Worm (Caenorhabditis elegans): ENCODE data around the gene eat-20.

Gene eat-20

ce11 chrX:15552024-15552769 lies 42.4 kb downstream of the eat-20 start:
- no peak for TF ChIP-seq zfh-2 (GFP tag; conservative IDR thresholded peaks at IDR 0.05)
- 0 out of 2 replicates have a peak, but pooled peaks have one; percentile 4 for TF ChIP-seq hmg-1.2 (GFP tag; IDR thresholded peaks at IDR 0.05)
- no peak for TF ChIP-seq ceh-100 (GFP tag; IDR thresholded peaks at IDR 0.05)
- no peak for TF ChIP-seq ets-4 (GFP tag; optimal IDR thresholded peaks at IDR 0.05)
- TF ChIP-seq aptf-2 (GFP tag; conservative IDR thresholded peaks at IDR 0.05), result no peak
- TF ChIP-seq somi-1 (GFP tag; optimal IDR thresholded peaks at IDR 0.05), result no peak
- no peak for TF ChIP-seq lin-40 (tag; optimal IDR thresholded peaks at IDR 0.05)
- TF ChIP-seq nhr-179 (tag; optimal IDR thresholded peaks at IDR 0.05), result no peak
- TF ChIP-seq ccch-3 (GFP tag; optimal IDR thresholded peaks at IDR 0.05), result no peak
- TF ChIP-seq ztf-22 (GFP tag; optimal IDR thresholded peaks at IDR 0.05), result no peak
- TF ChIP-seq snpc-4 (GFP tag; optimal IDR thresholded peaks at IDR 0.05), result peak; percentile 24
- peak in 3 of 4 experiments; percentile 26 to 89 (median 83) for TF ChIP-seq snpc-4 (tag; optimal IDR thresholded peaks at IDR 0.05)

DNA sequence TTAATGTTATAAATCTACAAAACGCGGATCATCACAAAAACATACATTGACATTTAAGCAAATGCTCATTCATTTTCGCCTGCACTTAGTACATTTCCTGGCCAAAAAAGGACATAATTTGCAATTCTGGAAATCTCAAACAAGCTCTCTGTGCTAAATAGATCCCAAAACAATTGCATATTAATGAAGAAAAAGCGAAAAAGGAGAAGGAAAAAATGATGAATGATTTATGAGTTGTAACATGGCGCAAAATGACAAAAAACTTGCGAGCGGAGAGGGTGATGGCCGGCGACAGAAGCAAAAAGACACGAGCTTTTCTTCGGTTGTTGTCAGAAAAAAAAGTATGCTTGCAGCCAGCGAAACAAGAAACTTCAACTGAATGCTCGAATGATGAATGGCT lies 45.1 kb downstream of the eat-20 start:
- TF ChIP-seq tbp1 (GFP tag; optimal IDR thresholded peaks at IDR 0.05) (no peak), snpc-4 (GFP tag; optimal IDR thresholded peaks at IDR 0.05) (no peak), snpc-4 (tag; optimal IDR thresholded peaks at IDR 0.05) (no peak), ama-1 (optimal IDR thresholded peaks at IDR 0.05) (no peak), ama-1 (GFP tag; optimal IDR thresholded peaks at IDR 0.05) (no peak), ztf-18 (tag; optimal IDR thresholded peaks at IDR 0.05) (no peak), bed-2 (GFP tag; IDR thresholded peaks at IDR 0.05) (no peak)

DNA sequence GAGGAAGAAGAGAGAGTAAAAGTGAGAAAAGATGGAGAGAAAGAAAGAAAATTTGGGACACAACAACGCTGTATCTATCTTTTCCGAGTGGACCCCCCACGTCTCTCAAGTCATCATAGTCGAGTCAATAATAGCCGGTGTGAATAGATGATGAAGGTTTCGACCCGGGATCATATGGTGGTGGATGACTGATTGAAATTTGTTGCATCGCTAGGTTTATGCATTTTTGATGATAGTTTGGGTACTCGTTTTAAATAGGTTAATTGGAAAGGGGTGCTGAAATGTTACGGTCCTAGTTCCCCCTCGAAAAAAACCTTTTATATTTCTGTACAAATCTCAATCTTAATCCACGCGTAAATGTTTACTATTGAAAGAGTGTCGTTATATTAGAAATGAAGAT lies 45.7 kb downstream of the eat-20 start:
- TF ChIP-seq zfh-2 (GFP tag; conservative IDR thresholded peaks at IDR 0.05) (no peak), dpl-1 (GFP tag; optimal IDR thresholded peaks at IDR 0.05) (no peak), unc-62 (GFP tag; optimal IDR thresholded peaks at IDR 0.05) (no peak), Y53F4B.3 (GFP tag; IDR thresholded peaks at IDR 0.05) (no peak), rec-8 (tag; optimal IDR thresholded peaks at IDR 0.05) (no peak), ccch-3 (GFP tag; optimal IDR thresholded peaks at IDR 0.05) (no peak), F22D6.2 (tag; optimal IDR thresholded peaks at IDR 0.05) (no peak), D2030.7 (GFP tag; IDR thresholded peaks at IDR 0.05) (no peak), madf-8 (GFP tag; conservative IDR thresholded peaks at IDR 0.05) (no peak), hrde-1 (tag; optimal IDR thresholded peaks at IDR 0.05; ENCODE audit: borderline replicate concordance) (no peak), egrh-3 (GFP tag; IDR thresholded peaks at IDR 0.05) (no peak), ekl-4 (GFP tag; IDR thresholded peaks at IDR 0.05) (no peak), nfya-2 (GFP tag; IDR thresholded peaks at IDR 0.05) (no peak), Y67H2A.10 (GFP tag; conservative IDR thresholded peaks at IDR 0.05) (no peak)

ce11 chrX:15557849-15558248 lies 48.0 kb downstream of the eat-20 start, which contains the start of gene lron-3:
Gene lron-3 (minus strand): TSS chrX:15557949.
- TF ChIP-seq attf-3 (GFP tag; conservative IDR thresholded peaks at IDR 0.05), result no peak
- no peak for TF ChIP-seq ccch-3 (GFP tag; optimal IDR thresholded peaks at IDR 0.05)

ce11 chrX:15559473-15559872 lies 49.7 kb downstream of the eat-20 start:
- TF ChIP-seq him-1 (tag; optimal IDR thresholded peaks at IDR 0.05) (no peak), Y53F4B.3 (GFP tag; IDR thresholded peaks at IDR 0.05) (no peak), snpc-4 (GFP tag; optimal IDR thresholded peaks at IDR 0.05) (no peak), snpc-4 (tag; optimal IDR thresholded peaks at IDR 0.05) (peak in 2 of 4 experiments; percentile 70 to 79), Y67H2A.10 (GFP tag; conservative IDR thresholded peaks at IDR 0.05) (no peak), attf-6 (GFP tag; IDR thresholded peaks at IDR 0.05) (no peak)
